Fruit fly (Drosophila melanogaster) whole organism, wandering third instar larva: ENCODE results near the gene CG42718.

Source experiments
- Abd-B ChIP-seq: fragments of >200 bp; optimal IDR thresholded peaks from 2 replicates; lab custom pipeline; 2017; ENCODE audit warnings: missing biosample characterization, missing genetic modification characterization
- CG32264 ChIP-seq: fragments of 200-800 bp; sonication (Bioruptor generic); optimal IDR thresholded peaks from 2 replicates; lab custom pipeline; 2016; ENCODE audit warnings: missing biosample characterization, missing genetic modification characterization
- GATAd ChIP-seq: sonication (Bioruptor generic); optimal IDR thresholded peaks from 2 replicates; lab custom pipeline; 2016; ENCODE audit warnings: missing biosample characterization, missing genetic modification characterization
- OdsH ChIP-seq: fragments of 200-800 bp; sonication (Bioruptor generic); optimal IDR thresholded peaks from 2 replicates; lab custom pipeline; 2016; ENCODE audit warnings: missing biosample characterization, mild to moderate bottlenecking, missing genetic modification characterization
- dl ChIP-seq, 2 experiments: fragments of 175-275, 200-275 bp in 1 of 2; fragments of 200-275 bp in 1 of 2; sonication (Bioruptor generic); optimal IDR thresholded peaks; lab custom pipeline; 2018; ENCODE audit warnings: mild to moderate bottlenecking in 2 of 2, missing biosample characterization in 2 of 2, missing genetic modification characterization in 2 of 2, moderate library complexity in 2 of 2; ENCODE audit not compliant: partially characterized antibody in 2 of 2, insufficient read depth in 1 of 2
- fru ChIP-seq: fragments of 200-800 bp; sonication (Bioruptor generic); optimal IDR thresholded peaks from 3 replicates; lab custom pipeline; 2016; ENCODE audit warnings: missing biosample characterization, mild to moderate bottlenecking, missing genetic modification characterization
- h ChIP-seq: fragments of 200-800 bp; sonication (Bioruptor generic); optimal IDR thresholded peaks from 3 replicates; lab custom pipeline; 2016; ENCODE audit warnings: missing biosample characterization, mild to moderate bottlenecking, missing genetic modification characterization
- pan ChIP-seq: fragments of >200 bp; optimal IDR thresholded peaks from 2 replicates; lab custom pipeline; 2017
- psq ChIP-seq: fragments of 200-800 bp; sonication (Bioruptor generic); optimal IDR thresholded peaks from 3 replicates; lab custom pipeline; 2017; ENCODE audit warnings: missing biosample characterization, mild to moderate bottlenecking, missing genetic modification characterization, moderate library complexity
- sv ChIP-seq: fragments of 200-800 bp; sonication (Bioruptor generic); optimal IDR thresholded peaks from 3 replicates; lab custom pipeline; 2016; ENCODE audit warnings: missing biosample characterization, missing genetic modification characterization
- tai ChIP-seq: sonication (Bioruptor generic); optimal IDR thresholded peaks from 2 replicates; lab custom pipeline; 2016; ENCODE audit warnings: missing biosample characterization, missing genetic modification characterization

DNA sequence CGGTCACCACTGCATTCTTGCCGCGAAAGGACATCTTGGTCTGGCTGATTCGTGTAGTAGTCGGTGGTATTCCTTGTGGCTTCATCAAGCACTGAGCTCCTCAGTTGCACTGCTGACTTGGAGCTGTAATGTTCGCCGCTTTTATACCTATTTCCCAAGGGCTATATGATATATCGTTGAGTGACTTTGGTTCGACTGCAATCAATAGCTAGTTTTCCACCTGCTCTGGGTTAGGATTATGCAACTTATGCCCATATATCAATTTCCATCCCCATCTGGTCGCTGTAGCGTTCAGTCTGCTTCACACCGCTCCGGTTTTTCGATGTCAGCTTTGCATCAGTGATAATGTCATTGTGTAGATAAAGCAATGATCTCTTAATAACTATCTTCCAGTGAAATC, 33.1 kb upstream of the CG42718 start, which contains the start of gene Pdh:
- TF ChIP-seq OdsH (GFP tag; lab: Kevin White, UChicago) (no peak), CG32264 (GFP tag; lab: Kevin White, UChicago) (no peak), psq (GFP tag; lab: Kevin White, UChicago) (no peak), Abd-B (no peak), dl (GFP tag; optimal IDR thresholded peaks at IDR 0.05; lab: Kevin White, UChicago; ENCODE audit: insufficient read depth in 1 of 2, partially characterized antibody in 2 of 2) (no peak), h (GFP tag; lab: Kevin White, UChicago) (no peak), sv (GFP tag; lab: Kevin White, UChicago) (no peak), pan (no peak), tai (GFP tag; lab: Kevin White, UChicago) (no peak), fru (GFP tag; lab: Kevin White, UChicago) (no peak), GATAd (GFP tag; lab: Kevin White, UChicago) (no peak)
